Worm (Caenorhabditis elegans) whole organism, L4 larva: ENCODE results near the gene C16D2.1.

Source experiments
- F10B5.3 ChIP-seq: sonication (generic microtip); optimal IDR thresholded peaks from 2 replicates; lab custom pipeline; 2016; ENCODE audit warnings: mild to moderate bottlenecking, missing genetic modification characterization, missing compliant biosample characterization
- F26F4.8 ChIP-seq: fragments of 200-800 bp; sonication (Bioruptor generic); conservative IDR thresholded peaks from 2 replicates; pipeline ENCODE4 v1.3.6; 2022; ENCODE audit warnings: missing genetic modification characterization, missing compliant biosample characterization
- R02D3.7 ChIP-seq: fragments of 150-350 bp; sonication (generic microtip); optimal IDR thresholded peaks from 3 replicates; lab custom pipeline; 2014; ENCODE audit warnings: missing biosample characterization, missing genetic modification characterization
- T20F7.1 ChIP-seq: fragments of 200-800 bp; sonication (Bioruptor generic); optimal IDR thresholded peaks from 2 replicates; lab custom pipeline; 2018; ENCODE audit warnings: mild to moderate bottlenecking, missing genetic modification characterization, missing compliant biosample characterization
- ZK337.2 ChIP-seq: fragments of 200-800 bp; sonication (Bioruptor generic); IDR thresholded peaks from 2 replicates; pipeline ENCODE4 v1.3.6; 2022; ENCODE audit warnings: missing genetic modification reagents, missing genetic modification characterization, missing compliant biosample characterization
- ZK546.5 ChIP-seq, 2 experiments: sonication (generic microtip); optimal IDR thresholded peaks; 2 replicates each; lab custom pipeline; 2017; ENCODE audit warnings: missing biosample characterization in 2 of 2, missing genetic modification characterization in 2 of 2
- attf-4 ChIP-seq: sonication (generic microtip); optimal IDR thresholded peaks from 3 replicates; lab custom pipeline; 2017; ENCODE audit warnings: missing biosample characterization, missing genetic modification characterization
- ceh-32 ChIP-seq: sonication (generic microtip); optimal IDR thresholded peaks from 2 replicates; lab custom pipeline; 2016; ENCODE audit warnings: mild to moderate bottlenecking, missing genetic modification characterization, missing compliant biosample characterization; ENCODE audit not compliant: poor library complexity
- ceh-44 ChIP-seq: fragments of 200-800 bp; sonication (Bioruptor generic); IDR thresholded peaks from 2 replicates; pipeline ENCODE4 v1.3.6; 2022; ENCODE audit warnings: missing genetic modification reagents, missing genetic modification characterization, missing compliant biosample characterization
- ceh-62 ChIP-seq: sonication (generic microtip); optimal IDR thresholded peaks from 2 replicates; lab custom pipeline; 2017; ENCODE audit warnings: missing biosample characterization, missing genetic modification characterization
- ctbp-1 ChIP-seq: fragments of 200-800 bp; sonication (Bioruptor generic); IDR thresholded peaks from 2 replicates; pipeline ENCODE4 v1.3.6; 2022; ENCODE audit warnings: missing genetic modification reagents, missing genetic modification characterization, missing compliant biosample characterization
- daf-12 ChIP-seq: fragments of 150-350 bp; optimal IDR thresholded peaks from 2 replicates; lab custom pipeline; 2014; ENCODE audit warnings: missing biosample characterization, missing genetic modification reagents, missing genetic modification characterization
- daf-16 ChIP-seq, 3 experiments: sonication (generic microtip); optimal IDR thresholded peaks; 2 replicates each; lab custom pipeline; 2016 to 2017; ENCODE audit warnings: missing genetic modification characterization in 3 of 3, missing genetic modification reagents in 3 of 3, mild to moderate bottlenecking in 2 of 3, missing compliant biosample characterization in 2 of 3, missing biosample characterization in 1 of 3, moderate library complexity in 1 of 3
- dmd-9 ChIP-seq: fragments of 200-800 bp; sonication (Bioruptor generic); IDR thresholded peaks from 2 replicates; pipeline ENCODE4 v1.3.6; 2022; ENCODE audit warnings: missing genetic modification reagents, missing genetic modification characterization, missing compliant biosample characterization
- dpl-1 ChIP-seq: fragments of 150-350 bp; optimal IDR thresholded peaks from 2 replicates; lab custom pipeline; 2014; ENCODE audit warnings: missing biosample characterization, missing genetic modification reagents, missing genetic modification characterization
- dve-1 ChIP-seq: sonication (generic microtip); optimal IDR thresholded peaks from 2 replicates; lab custom pipeline; 2017; ENCODE audit warnings: antibody characterized with exemption, mild to moderate bottlenecking, missing genetic modification characterization, missing compliant biosample characterization; ENCODE audit not compliant: insufficient read depth
- egl-43 ChIP-seq: fragments of 200-800 bp; sonication (Bioruptor generic); IDR thresholded peaks from 2 replicates; pipeline ENCODE4 v1.3.6; 2022; ENCODE audit warnings: missing genetic modification reagents, missing genetic modification characterization, missing compliant biosample characterization
- fkh-10 ChIP-seq: fragments of 150-350 bp; optimal IDR thresholded peaks from 2 replicates; lab custom pipeline; 2014; ENCODE audit warnings: missing biosample characterization, missing genetic modification reagents, missing genetic modification characterization
- fos-1 ChIP-seq: fragments of 150-350 bp; optimal IDR thresholded peaks from 2 replicates; lab custom pipeline; 2014; ENCODE audit warnings: missing biosample characterization, missing genetic modification characterization
- hif-1 ChIP-seq, 2 experiments: sonication (generic microtip); optimal IDR thresholded peaks; 2 replicates each; lab custom pipeline; 2016 to 2017; ENCODE audit warnings: missing compliant biosample characterization in 2 of 2, missing genetic modification characterization in 2 of 2, missing genetic modification reagents in 2 of 2, missing genotype in 2 of 2, mild to moderate bottlenecking in 1 of 2
- hlh-11 ChIP-seq: fragments of 200-800 bp; sonication (Bioruptor generic); optimal IDR thresholded peaks from 2 replicates; lab custom pipeline; 2018; ENCODE audit warnings: mild to moderate bottlenecking, missing genetic modification characterization, missing compliant biosample characterization
- hlh-30 ChIP-seq: sonication (generic microtip); optimal IDR thresholded peaks from 2 replicates; lab custom pipeline; 2017; ENCODE audit warnings: antibody characterized with exemption, mild to moderate bottlenecking, missing genetic modification characterization, missing compliant biosample characterization; ENCODE audit not compliant: insufficient read depth
- hmg-1.1 ChIP-seq: fragments of 200-800 bp; sonication (Bioruptor generic); IDR thresholded peaks from 2 replicates; pipeline ENCODE4 v1.3.6; 2022; ENCODE audit warnings: missing genetic modification reagents, missing genetic modification characterization, missing compliant biosample characterization
- lin-15B ChIP-seq: fragments of 150-350 bp; sonication (generic microtip); optimal IDR thresholded peaks from 3 replicates; lab custom pipeline; 2014; ENCODE audit warnings: missing biosample characterization, missing genetic modification characterization
- lin-29 ChIP-seq: fragments of 200-800 bp; sonication (Bioruptor generic); IDR thresholded peaks from 2 replicates; pipeline ENCODE4 v1.3.6; 2022; ENCODE audit warnings: missing genetic modification reagents, missing genetic modification characterization, missing compliant biosample characterization
- lin-38 ChIP-seq: fragments of 200-800 bp; sonication (Bioruptor generic); IDR thresholded peaks from 2 replicates; pipeline ENCODE4 v1.3.6; 2022; ENCODE audit warnings: missing genetic modification reagents, missing genetic modification characterization, missing compliant biosample characterization
- madf-5 ChIP-seq, 2 experiments: fragments of 200-800 bp; sonication (Bioruptor generic); IDR thresholded peaks; 2 replicates each; pipeline ENCODE4 v1.3.6; 2022; ENCODE audit warnings: missing compliant biosample characterization in 2 of 2, missing genetic modification characterization in 2 of 2
- mep-1 ChIP-seq: fragments of 150-350 bp; sonication (generic microtip); optimal IDR thresholded peaks from 3 replicates; lab custom pipeline; 2014; ENCODE audit warnings: missing biosample characterization, missing genetic modification characterization
- mes-2 ChIP-seq: sonication (generic microtip); optimal IDR thresholded peaks from 2 replicates; lab custom pipeline; 2016; ENCODE audit warnings: missing genotype, mild to moderate bottlenecking, missing genetic modification characterization, missing compliant biosample characterization; ENCODE audit not compliant: poor library complexity, severe bottlenecking
- mxl-2 ChIP-seq: fragments of 200-800 bp; sonication (Bioruptor generic); conservative IDR thresholded peaks from 2 replicates; pipeline ENCODE4 v1.3.6; 2022; ENCODE audit warnings: missing genetic modification reagents, missing genetic modification characterization, missing compliant biosample characterization
- mxl-3 ChIP-seq: fragments of 200-800 bp; sonication (Bioruptor generic); optimal IDR thresholded peaks from 2 replicates; lab custom pipeline; 2018; ENCODE audit warnings: mild to moderate bottlenecking, missing genetic modification characterization, missing compliant biosample characterization
- nhr-10 ChIP-seq: fragments of 150-350 bp; optimal IDR thresholded peaks from 2 replicates; lab custom pipeline; 2014; ENCODE audit warnings: missing biosample characterization, missing genetic modification characterization
- nhr-102 ChIP-seq: sonication (generic microtip); optimal IDR thresholded peaks from 2 replicates; lab custom pipeline; 2016; ENCODE audit warnings: mild to moderate bottlenecking, missing genetic modification characterization, moderate library complexity, missing compliant biosample characterization
- nhr-28 ChIP-seq: fragments of 150-350 bp; optimal IDR thresholded peaks from 2 replicates; lab custom pipeline; 2014; ENCODE audit warnings: missing biosample characterization, missing genetic modification characterization
- nhr-41 ChIP-seq: fragments of 200-800 bp; sonication (Bioruptor generic); IDR thresholded peaks from 2 replicates; pipeline ENCODE4 v1.3.6; 2022; ENCODE audit warnings: missing genetic modification reagents, missing genetic modification characterization, missing compliant biosample characterization
- nhr-42 ChIP-seq: fragments of 200-800 bp; sonication (Bioruptor generic); IDR thresholded peaks from 2 replicates; pipeline ENCODE4 v1.3.6; 2022; ENCODE audit warnings: missing genetic modification characterization, missing compliant biosample characterization
- nhr-76 ChIP-seq: fragments of 150-350 bp; optimal IDR thresholded peaks from 2 replicates; lab custom pipeline; 2014; ENCODE audit warnings: missing biosample characterization, missing genetic modification characterization
- pha-4 ChIP-seq, 2 experiments: fragments of 150-350 bp in 1 of 2; fragments of 200-800 bp in 1 of 2; sonication (Bioruptor generic) in 1 of 2; IDR thresholded peaks in 1 of 2; optimal IDR thresholded peaks in 1 of 2; 2 replicates each; pipeline versions ENCODE4 v1.3.6 to Lab custom; 2014 to 2022; ENCODE audit warnings: missing genetic modification characterization in 2 of 2, missing genetic modification reagents in 2 of 2, missing biosample characterization in 1 of 2, missing compliant biosample characterization in 1 of 2
- php-3 ChIP-seq: fragments of 200-800 bp; sonication (Bioruptor generic); IDR thresholded peaks from 2 replicates; pipeline ENCODE4 v1.3.6; 2022; ENCODE audit warnings: missing genetic modification reagents, missing genetic modification characterization, missing compliant biosample characterization
- pqm-1 ChIP-seq: sonication (generic microtip); optimal IDR thresholded peaks from 2 replicates; lab custom pipeline; 2017; ENCODE audit warnings: missing biosample characterization, missing genetic modification characterization
- rbr-2 ChIP-seq: sonication (generic microtip); optimal IDR thresholded peaks from 2 replicates; lab custom pipeline; 2016; ENCODE audit warnings: missing genotype, missing genetic modification characterization, missing compliant biosample characterization
- spr-3 ChIP-seq: fragments of 200-800 bp; sonication (Bioruptor generic); optimal IDR thresholded peaks from 2 replicates; lab custom pipeline; 2018; ENCODE audit warnings: mild to moderate bottlenecking, missing genetic modification characterization, missing compliant biosample characterization
- tra-1 ChIP-seq: fragments of 200-800 bp; sonication (Bioruptor generic); IDR thresholded peaks from 2 replicates; pipeline ENCODE4 v1.3.6; 2022; ENCODE audit warnings: missing genetic modification reagents, missing genetic modification characterization, missing compliant biosample characterization
- unc-39 ChIP-seq: sonication (generic microtip); optimal IDR thresholded peaks from 2 replicates; lab custom pipeline; 2017; ENCODE audit warnings: missing biosample characterization, missing genetic modification characterization
- unc-62 ChIP-seq, 3 experiments: fragments of 150-350 bp in 1 of 3; sonication (generic microtip); optimal IDR thresholded peaks in 2 of 3; peaks in 1 of 3; 1 replicate in 1 of 3; 2 replicates in 2 of 3; lab custom pipeline; 2014 to 2017; ENCODE audit warnings: missing biosample characterization in 3 of 3, missing genetic modification characterization in 3 of 3, missing genetic modification reagents in 3 of 3, missing genotype in 1 of 3
- vab-7 ChIP-seq: fragments of 200-800 bp; sonication (Bioruptor generic); IDR thresholded peaks from 2 replicates; pipeline ENCODE4 v1.3.6; 2022; ENCODE audit warnings: missing genetic modification reagents, missing genetic modification characterization, missing compliant biosample characterization
- zfp-3 ChIP-seq: fragments of 200-800 bp; sonication (Bioruptor generic); conservative IDR thresholded peaks from 2 replicates; pipeline ENCODE4 v1.3.6; 2022; ENCODE audit warnings: missing genetic modification reagents, missing genetic modification characterization, missing compliant biosample characterization

The C16D2.1 gene

ce11 chrII:9112851-9113250, 18.6 kb upstream of the C16D2.1 start, which contains the start of gene jun-1 (continued):
- TF ChIP-seq egl-43 (GFP tag; lab: Robert Waterston, UW): no peak
- TF ChIP-seq pha-4 (GFP tag; IDR thresholded peaks at IDR 0.05; lab: Robert Waterston, UW): 0 out of 2 replicates have a peak, but pooled peaks have one; percentile 22
- no peak for TF ChIP-seq pha-4 (tag; optimal IDR thresholded peaks at IDR 0.05; lab: Kevin White, UChicago)
- TF ChIP-seq hlh-11: peak; percentile 91
- no peak for TF ChIP-seq ZK337.2
- peak; percentile 17 for TF ChIP-seq nhr-10
- TF ChIP-seq pqm-1: no peak
- no peak for TF ChIP-seq attf-4
- TF ChIP-seq unc-39 (tag; lab: Kevin White, UChicago): no peak
- no peak for TF ChIP-seq lin-15B (tag; lab: Kevin White, UChicago)
- no peak; the same call in 1 of the 2 replicates for TF ChIP-seq zfp-3
- no peak for TF ChIP-seq mxl-2 (GFP tag; lab: Robert Waterston, UW)
- TF ChIP-seq hif-1 (tag; optimal IDR thresholded peaks at IDR 0.05; lab: Kevin White, UChicago): peak in 1 of 2 experiments; percentile 57

ce11 chrII:9113759-9114158, 17.7 kb upstream of the C16D2.1 start:
- TF ChIP-seq dpl-1 (GFP tag; lab: Kevin White, UChicago) (peak; percentile 44), nhr-76 (tag; lab: Kevin White, UChicago) (no peak), ceh-44 (GFP tag; lab: Robert Waterston, UW) (no peak), ceh-32 (no peak), fkh-10 (GFP tag; lab: Kevin White, UChicago) (no peak), madf-5 (GFP tag; IDR thresholded peaks at IDR 0.05; lab: Robert Waterston, UW) (no peak), mep-1 (tag; lab: Kevin White, UChicago) (peak; percentile 52), F10B5.3 (tag; lab: Kevin White, UChicago) (no peak), hif-1 (tag; optimal IDR thresholded peaks at IDR 0.05; lab: Kevin White, UChicago) (peak in 1 of 2 experiments; percentile 41), T20F7.1 (GFP tag; lab: Kevin White, UChicago) (peak; percentile 38), nhr-28 (tag; lab: Kevin White, UChicago) (peak; percentile 95), hlh-30 (peak; percentile 78), spr-3 (GFP tag; lab: Kevin White, UChicago) (peak; percentile 33), mes-2 (peak; percentile 25), dmd-9 (GFP tag; lab: Robert Waterston, UW) (no peak), F26F4.8 (GFP tag; lab: Robert Waterston, UW) (no peak), vab-7 (GFP tag; lab: Robert Waterston, UW) (0 out of 2 replicates have a peak, but pooled peaks have one; percentile 13), ceh-62 (tag; lab: Kevin White, UChicago) (no peak), daf-16 (GFP tag; optimal IDR thresholded peaks at IDR 0.05; lab: Kevin White, UChicago) (peak in 1 of 2 experiments; percentile 9), daf-16 (tag; optimal IDR thresholded peaks at IDR 0.05; lab: Kevin White, UChicago) (peak; percentile 2), R02D3.7 (no peak), unc-62 (GFP tag; optimal IDR thresholded peaks at IDR 0.05 in 1 of 2; lab: Kevin White, UChicago) (peak in 1 of 2 experiments; percentile 27), unc-62 (tag; optimal IDR thresholded peaks at IDR 0.05; lab: Kevin White, UChicago) (no peak), dve-1 (tag; lab: Kevin White, UChicago) (peak; percentile 64), rbr-2 (tag; lab: Kevin White, UChicago) (no peak), fos-1 (tag; lab: Kevin White, UChicago) (no peak), lin-15B (tag; lab: Kevin White, UChicago) (no peak), daf-12 (tag; lab: Kevin White, UChicago) (no peak), lin-38 (GFP tag; lab: Robert Waterston, UW) (peak; percentile 35; the same call in 1 of the 2 replicates), pqm-1 (peak; percentile 26), ctbp-1 (GFP tag; lab: Robert Waterston, UW) (no peak), php-3 (GFP tag; lab: Robert Waterston, UW) (no peak), nhr-102 (peak; percentile 39), ZK546.5 (tag; optimal IDR thresholded peaks at IDR 0.05; lab: Kevin White, UChicago) (no peak), lin-29 (peak; percentile 59; the same call in 1 of the 2 replicates), nhr-42 (GFP tag; lab: Robert Waterston, UW) (no peak), tra-1 (GFP tag; lab: Robert Waterston, UW) (peak; percentile 70; the same call in 1 of the 2 replicates), mxl-3 (peak; percentile 84), nhr-41 (GFP tag; lab: Robert Waterston, UW) (0 out of 2 replicates have a peak, but pooled peaks have one; percentile 54), hmg-1.1 (GFP tag; lab: Robert Waterston, UW) (peak; percentile 62)
